Fruit fly (Drosophila melanogaster) whole organism, prepupa: Measurements from ENCODE around the gene CG9986.

Experiments
- CG32006 ChIP-seq: fragments of 200-800 bp; sonication (Bioruptor generic); optimal IDR thresholded peaks from 3 replicates; lab custom pipeline; 2017; ENCODE audit warnings: missing biosample characterization, mild to moderate bottlenecking, missing genetic modification characterization
- CG34406 ChIP-seq: fragments of 200-800 bp; sonication (Bioruptor generic); optimal IDR thresholded peaks from 3 replicates; lab custom pipeline; 2016; ENCODE audit warnings: missing biosample characterization, missing genetic modification characterization
- Ets96B ChIP-seq: fragments of 200-800 bp; optimal IDR thresholded peaks from 2 replicates; lab custom pipeline; 2019; ENCODE audit warnings: missing biosample characterization, mild to moderate bottlenecking, missing genetic modification characterization, moderate library complexity
- Hr39 ChIP-seq: fragments of 200-800 bp; sonication (Bioruptor generic); optimal IDR thresholded peaks from 2 replicates; lab custom pipeline; 2016; ENCODE audit warnings: missing biosample characterization, missing genetic modification characterization
- Hr4 ChIP-seq: fragments of 200-800 bp; sonication (Bioruptor generic); optimal IDR thresholded peaks from 3 replicates; lab custom pipeline; 2016; ENCODE audit warnings: missing biosample characterization, missing genetic modification characterization
- Sox14 ChIP-seq: fragments of 200-800 bp; sonication (Bioruptor generic); optimal IDR thresholded peaks from 3 replicates; lab custom pipeline; 2016; ENCODE audit warnings: missing biosample characterization, missing genetic modification characterization
- dsx ChIP-seq: fragments of 200-800 bp; optimal IDR thresholded peaks from 3 replicates; lab custom pipeline; 2019; ENCODE audit warnings: missing biosample characterization, mild to moderate bottlenecking, missing genetic modification characterization, moderate library complexity; ENCODE audit not compliant: poor library complexity, severe bottlenecking
- topi ChIP-seq: fragments of 200-800 bp; sonication (Bioruptor generic); optimal IDR thresholded peaks from 3 replicates; lab custom pipeline; 2016; ENCODE audit warnings: missing biosample characterization, missing genetic modification characterization

DNA sequence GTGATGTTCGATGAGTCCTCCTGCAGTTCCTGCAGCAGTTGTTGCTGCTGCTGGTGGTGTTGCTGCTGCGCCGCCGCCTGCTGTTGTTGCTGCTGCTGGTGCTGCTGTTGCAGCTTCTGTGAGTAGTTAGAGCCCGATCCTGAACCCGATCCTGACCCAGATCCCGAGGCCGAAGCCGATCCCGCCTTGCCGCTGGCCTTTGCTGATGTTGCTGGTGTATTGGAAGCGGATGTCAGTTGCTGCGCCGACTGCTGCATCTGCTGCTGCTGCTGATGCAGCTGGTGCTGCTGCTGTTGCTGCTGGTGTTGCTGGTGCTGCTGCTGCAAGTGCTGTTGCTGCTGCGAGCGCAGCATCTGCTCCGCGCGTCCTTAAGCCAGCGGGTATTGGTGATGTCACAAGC is 23.2 kb upstream of the CG9986 start:
- TF ChIP-seq dsx (GFP tag; lab: Kevin White, UChicago) (no peak), Sox14 (GFP tag; lab: Kevin White, UChicago) (no peak), topi (GFP tag; lab: Kevin White, UChicago) (no peak), Ets96B (tag; lab: Kevin White, UChicago) (no peak), Hr39 (GFP tag; lab: Kevin White, UChicago) (no peak), Hr4 (GFP tag; lab: Kevin White, UChicago) (no peak), CG32006 (GFP tag; lab: Kevin White, UChicago) (no peak), CG34406 (GFP tag; lab: Kevin White, UChicago) (no peak)
